Fruit fly (Drosophila melanogaster): ENCODE data around the gene JMJD7.

JMJD7 gene

DNA sequence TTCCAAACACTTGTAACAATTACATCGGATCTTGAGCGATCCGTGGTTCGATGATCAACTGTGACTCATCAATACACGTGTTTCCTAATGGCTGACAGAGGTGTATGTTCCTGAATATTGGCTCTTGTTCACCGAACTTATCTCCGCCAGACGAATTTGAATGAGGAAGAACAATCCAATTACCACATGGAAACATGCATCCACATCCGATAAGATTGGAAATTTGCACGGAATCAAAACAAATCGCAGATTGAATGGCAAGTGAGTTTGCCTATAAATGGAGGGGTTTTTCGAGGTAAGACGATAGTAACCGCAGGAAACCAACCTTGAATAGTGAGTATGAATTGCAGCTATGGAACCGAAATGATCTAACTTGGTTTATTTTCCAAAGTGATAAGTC, 12.4 kb downstream of the JMJD7 start, which contains the start of gene CG10725:
TSS of gene CG10725 (plus strand) at position 301 of the 400 bp plus-strand sequence.
- TF ChIP-seq CG33017 (tag; optimal IDR thresholded peaks at IDR 0.05) = no peak
- no peak for TF ChIP-seq pad (GFP tag; optimal IDR thresholded peaks at IDR 0.05)
- no peak for TF ChIP-seq tj (GFP tag; optimal IDR thresholded peaks at IDR 0.05)
- no peak for TF ChIP-seq Clk (GFP tag; optimal IDR thresholded peaks at IDR 0.05)
- TF ChIP-seq CG1620 (GFP tag; optimal IDR thresholded peaks at IDR 0.05) = no peak
- no peak for TF ChIP-seq CG12768 (GFP tag; optimal IDR thresholded peaks at IDR 0.05)

dm6 chr3L:13437036-13437435, 13.0 kb downstream of the JMJD7 start, which contains the start of gene CG10154:
Gene CG10154 (minus strand): TSS chr3L:13437136.
- no peak for TF ChIP-seq CG5204 (GFP tag; optimal IDR thresholded peaks at IDR 0.05)
- TF ChIP-seq Crg-1 (GFP tag; optimal IDR thresholded peaks at IDR 0.05) = no peak
- TF ChIP-seq kay (GFP tag; ENCODE audit: borderline replicate concordance) = no peak
- TF ChIP-seq toe (GFP tag; optimal IDR thresholded peaks at IDR 0.05) = no peak
- TF ChIP-seq CG33017 (tag; optimal IDR thresholded peaks at IDR 0.05) = no peak
- no peak for TF ChIP-seq CG12768 (GFP tag; optimal IDR thresholded peaks at IDR 0.05)

dm6 chr3L:13435170-13435727, 14.8 kb downstream of the JMJD7 start, which contains the start of gene CG10713:
Gene CG10713 (minus strand): TSS chr3L:13435229.
- TF ChIP-seq ovo (GFP tag; optimal IDR thresholded peaks at IDR 0.05) = no peak
- TF ChIP-seq CG7045 (GFP tag; optimal IDR thresholded peaks at IDR 0.05) = peak; percentile 11
- TF ChIP-seq Clk (GFP tag; optimal IDR thresholded peaks at IDR 0.05) = no peak
- TF ChIP-seq pad (GFP tag; optimal IDR thresholded peaks at IDR 0.05) = no peak
- TF ChIP-seq Hr96 (GFP tag; optimal IDR thresholded peaks at IDR 0.05) = no peak
- TF ChIP-seq cic (GFP tag; optimal IDR thresholded peaks at IDR 0.05) = no peak

DNA sequence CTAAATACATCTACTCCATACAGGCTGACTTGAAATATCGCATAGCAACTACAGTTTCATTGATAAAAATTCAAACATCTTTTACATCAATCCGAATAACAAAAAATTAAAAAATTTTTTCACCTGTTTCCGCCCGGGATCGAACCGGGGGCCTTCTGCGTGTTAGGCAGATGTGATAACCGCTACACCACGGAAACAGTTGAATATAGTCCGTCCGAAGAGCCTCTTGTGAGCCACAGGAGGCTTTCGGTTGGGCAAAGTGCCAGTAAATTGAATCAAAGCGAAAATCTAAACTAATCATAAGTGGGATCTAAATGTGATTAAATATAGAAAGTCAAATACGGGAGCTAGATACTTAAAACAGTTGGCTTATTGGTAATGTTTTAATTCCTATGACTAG, 16.6 kb downstream of the JMJD7 start:
- TF ChIP-seq CG1620 (GFP tag; optimal IDR thresholded peaks at IDR 0.05) (no peak), pad (GFP tag; optimal IDR thresholded peaks at IDR 0.05) (no peak)

- TF ChIP-seq CG5204 (GFP tag; optimal IDR thresholded peaks at IDR 0.05) = no peak
- no peak for TF ChIP-seq Crg-1 (GFP tag; optimal IDR thresholded peaks at IDR 0.05)
- no peak for TF ChIP-seq toe (GFP tag; optimal IDR thresholded peaks at IDR 0.05)
- TF ChIP-seq CG11617 (GFP tag; optimal IDR thresholded peaks at IDR 0.05) = no peak
- TF ChIP-seq CG7101 (tag; optimal IDR thresholded peaks at IDR 0.05) = no peak
- TF ChIP-seq kay (GFP tag; ENCODE audit: borderline replicate concordance) = no peak
- TF ChIP-seq cnc (optimal IDR thresholded peaks at IDR 0.05) = no peak
- no peak for TF ChIP-seq ovo (GFP tag; optimal IDR thresholded peaks at IDR 0.05)
- no peak for TF ChIP-seq Hr96 (GFP tag; optimal IDR thresholded peaks at IDR 0.05)
- no peak for TF ChIP-seq Mnt (GFP tag; optimal IDR thresholded peaks at IDR 0.05)
Measured at dm6 chr3L:13432791-13433190, 17.3 kb downstream of the JMJD7 start.

DNA sequence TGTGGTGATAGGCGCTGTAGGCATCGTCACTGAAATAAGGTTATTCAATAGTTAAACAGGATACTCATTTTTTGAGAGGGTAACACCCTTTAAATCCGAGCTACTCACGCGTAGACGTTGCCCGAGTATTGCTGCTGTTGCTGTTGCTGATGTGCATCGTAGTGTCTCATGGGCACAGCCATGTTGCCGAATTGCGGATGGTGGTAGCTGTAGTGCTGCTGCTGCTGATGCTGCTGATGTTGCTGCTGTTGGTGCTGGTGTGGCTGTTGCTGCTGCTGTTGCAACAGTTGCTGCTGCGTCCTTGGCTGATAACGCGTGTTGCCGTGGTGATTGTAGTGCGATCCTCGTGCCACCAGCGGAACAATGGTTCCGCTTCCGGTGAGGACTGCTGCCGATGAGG, 19.9 kb downstream of the JMJD7 start:
- TF ChIP-seq CG5204 (GFP tag; optimal IDR thresholded peaks at IDR 0.05) (no peak), ovo (GFP tag; optimal IDR thresholded peaks at IDR 0.05) (no peak), Hr96 (GFP tag; optimal IDR thresholded peaks at IDR 0.05) (no peak), Clk (GFP tag; optimal IDR thresholded peaks at IDR 0.05) (no peak), cnc (optimal IDR thresholded peaks at IDR 0.05) (no peak), pad (GFP tag; optimal IDR thresholded peaks at IDR 0.05) (no peak), CG14711 (tag; optimal IDR thresholded peaks at IDR 0.05) (no peak), Crg-1 (GFP tag; optimal IDR thresholded peaks at IDR 0.05) (no peak), cic (GFP tag; optimal IDR thresholded peaks at IDR 0.05) (no peak), CG1620 (GFP tag; optimal IDR thresholded peaks at IDR 0.05) (no peak), CG12768 (GFP tag; optimal IDR thresholded peaks at IDR 0.05) (no peak), CG7101 (tag; optimal IDR thresholded peaks at IDR 0.05) (no peak), kay (GFP tag; ENCODE audit: borderline replicate concordance) (no peak), toe (GFP tag; optimal IDR thresholded peaks at IDR 0.05) (no peak), tj (GFP tag; optimal IDR thresholded peaks at IDR 0.05) (no peak), Mnt (GFP tag; optimal IDR thresholded peaks at IDR 0.05) (no peak), CG11617 (GFP tag; optimal IDR thresholded peaks at IDR 0.05) (no peak), CG33017 (tag; optimal IDR thresholded peaks at IDR 0.05) (no peak), bab1 (GFP tag; optimal IDR thresholded peaks at IDR 0.05) (no peak)

dm6 chr3L:13426573-13426972, 23.5 kb downstream of the JMJD7 start, which contains the start of gene CG14105:
Gene CG14105 (minus strand): TSS chr3L:13426673.
- no peak for TF ChIP-seq Clk (GFP tag; optimal IDR thresholded peaks at IDR 0.05)

- TF ChIP-seq ovo (GFP tag; optimal IDR thresholded peaks at IDR 0.05) (no peak), Crg-1 (GFP tag; optimal IDR thresholded peaks at IDR 0.05) (no peak), cnc (optimal IDR thresholded peaks at IDR 0.05) (no peak), kay (GFP tag; ENCODE audit: borderline replicate concordance) (no peak)
Measured at dm6 chr3L:13425571-13425970, 24.5 kb downstream of the JMJD7 start, which contains the start of gene CG14106. Gene CG14106 (minus strand): TSS chr3L:13425671.

Measured in whole organism, adult.